Worm (Caenorhabditis elegans): ENCODE measurements around the gene tag-278.

The tag-278 gene

ce11 chrX:3668842-3669241 is 20.2 kb downstream of the tag-278 start, which contains the start of gene snet-1:
snet-1 (minus strand) TSS chrX:3668942.
- TF ChIP-seq zip-5 (tag; optimal IDR thresholded peaks at IDR 0.05): no peak
- TF ChIP-seq ztf-16 (tag; optimal IDR thresholded peaks at IDR 0.05): no peak
- TF ChIP-seq ceh-48 (tag; optimal IDR thresholded peaks at IDR 0.05): no peak
- TF ChIP-seq ceh-6 (GFP tag; optimal IDR thresholded peaks at IDR 0.05): no peak
- no peak for TF ChIP-seq C08G9.2 (tag; optimal IDR thresholded peaks at IDR 0.05)
- TF ChIP-seq pat-9 (tag; optimal IDR thresholded peaks at IDR 0.05): no peak
- TF ChIP-seq fax-1 (tag; optimal IDR thresholded peaks at IDR 0.05): no peak
- no peak for TF ChIP-seq pha-2 (tag; optimal IDR thresholded peaks at IDR 0.05)
- no peak for TF ChIP-seq nhr-11 (tag; optimal IDR thresholded peaks at IDR 0.05)
- TF ChIP-seq ceh-30 (tag; optimal IDR thresholded peaks at IDR 0.05): no peak
- no peak for TF ChIP-seq fkh-6 (tag; optimal IDR thresholded peaks at IDR 0.05)
- no peak for TF ChIP-seq lim-6 (tag; optimal IDR thresholded peaks at IDR 0.05)
- TF ChIP-seq syd-9 (tag; optimal IDR thresholded peaks at IDR 0.05): no peak
- TF ChIP-seq unc-3 (GFP tag; conservative IDR thresholded peaks at IDR 0.05): no peak
- TF ChIP-seq unc-3 (tag; optimal IDR thresholded peaks at IDR 0.05): no peak
- TF ChIP-seq ama-1 (optimal IDR thresholded peaks at IDR 0.05): no peak
- TF ChIP-seq fkh-10 (GFP tag; optimal IDR thresholded peaks at IDR 0.05): no peak
- no peak for TF ChIP-seq tbx-2 (tag; optimal IDR thresholded peaks at IDR 0.05)
- no peak for TF ChIP-seq hlh-8 (tag; optimal IDR thresholded peaks at IDR 0.05)

ce11 chrX:3659192-3659591 is 29.8 kb downstream of the tag-278 start, which contains the start of gene R11G1.1:
R11G1.1 (plus strand) TSS chrX:3659492.
- TF ChIP-seq ceh-24 (tag; optimal IDR thresholded peaks at IDR 0.05) (no peak), ceh-9 (tag; optimal IDR thresholded peaks at IDR 0.05) (no peak), pag-3 (tag; optimal IDR thresholded peaks at IDR 0.05; ENCODE audit: borderline replicate concordance) (no peak), pha-2 (tag; optimal IDR thresholded peaks at IDR 0.05) (no peak)

- no peak for TF ChIP-seq fkh-6 (tag; optimal IDR thresholded peaks at IDR 0.05)
- TF ChIP-seq ceh-18 (tag; optimal IDR thresholded peaks at IDR 0.05): no peak
- TF ChIP-seq hlh-13 (GFP tag; optimal IDR thresholded peaks at IDR 0.05): no peak
- no peak for TF ChIP-seq hlh-15 (tag; optimal IDR thresholded peaks at IDR 0.05)
- no peak for TF ChIP-seq ceh-14 (tag; optimal IDR thresholded peaks at IDR 0.05)
- no peak for TF ChIP-seq pqm-1 (tag; optimal IDR thresholded peaks at IDR 0.05)
- TF ChIP-seq sox-4 (tag; optimal IDR thresholded peaks at IDR 0.05): no peak
- no peak for TF ChIP-seq lin-11 (tag; optimal IDR thresholded peaks at IDR 0.05)
- no peak for TF ChIP-seq che-1 (tag; optimal IDR thresholded peaks at IDR 0.05)
- TF ChIP-seq npax-4 (tag; optimal IDR thresholded peaks at IDR 0.05): no peak
- no peak for TF ChIP-seq madf-2 (tag; optimal IDR thresholded peaks at IDR 0.05)
- TF ChIP-seq nhr-232 (tag; optimal IDR thresholded peaks at IDR 0.05): no peak
- TF ChIP-seq fax-1 (tag; optimal IDR thresholded peaks at IDR 0.05): no peak
- TF ChIP-seq C08G9.2 (tag; optimal IDR thresholded peaks at IDR 0.05): no peak
- TF ChIP-seq syd-9 (tag; optimal IDR thresholded peaks at IDR 0.05): no peak
- no peak for TF ChIP-seq ceh-2 (tag; optimal IDR thresholded peaks at IDR 0.05)
- TF ChIP-seq ceh-22 (tag; optimal IDR thresholded peaks at IDR 0.05): no peak
- TF ChIP-seq unc-86 (tag; optimal IDR thresholded peaks at IDR 0.05): no peak
These were observed 33.0 kb downstream of the tag-278 start, which contains the start of gene R11G1.7 for ce11 chrX:3655972-3656371. R11G1.7 (plus strand) TSS chrX:3656272.

ce11 chrX:3654623-3655022 is 34.4 kb downstream of the tag-278 start, which contains the start of gene R11G1.11:
R11G1.11 (plus strand) TSS chrX:3654923.
- no peak for TF ChIP-seq hlh-30 (tag; optimal IDR thresholded peaks at IDR 0.05; ENCODE audit: insufficient read depth)
- no peak for TF ChIP-seq dve-1 (tag; optimal IDR thresholded peaks at IDR 0.05)
- no peak for TF ChIP-seq lim-6 (tag; optimal IDR thresholded peaks at IDR 0.05)
- no peak for TF ChIP-seq Y22D7AL.16 (tag; optimal IDR thresholded peaks at IDR 0.05)
- no peak for TF ChIP-seq che-1 (tag; optimal IDR thresholded peaks at IDR 0.05)
- TF ChIP-seq hlh-6 (tag; optimal IDR thresholded peaks at IDR 0.05): no peak
- no peak for TF ChIP-seq ceh-24 (tag; optimal IDR thresholded peaks at IDR 0.05)
- TF ChIP-seq unc-55 (GFP tag; optimal IDR thresholded peaks at IDR 0.05): no peak
- no peak for TF ChIP-seq ceh-22 (tag; optimal IDR thresholded peaks at IDR 0.05)
- no peak for TF ChIP-seq fkh-10 (GFP tag; optimal IDR thresholded peaks at IDR 0.05)
- TF ChIP-seq tbx-7 (tag; optimal IDR thresholded peaks at IDR 0.05): no peak
- no peak for TF ChIP-seq rnt-1 (tag; optimal IDR thresholded peaks at IDR 0.05)
- no peak for TF ChIP-seq K09A11.1 (tag; optimal IDR thresholded peaks at IDR 0.05; ENCODE audit: insufficient read depth)
- no peak for TF ChIP-seq pat-9 (tag; optimal IDR thresholded peaks at IDR 0.05)
- TF ChIP-seq unc-3 (GFP tag; conservative IDR thresholded peaks at IDR 0.05): no peak
- no peak for TF ChIP-seq unc-3 (tag; optimal IDR thresholded peaks at IDR 0.05)
- no peak for TF ChIP-seq ets-4 (tag; optimal IDR thresholded peaks at IDR 0.05)
- TF ChIP-seq nhr-11 (tag; optimal IDR thresholded peaks at IDR 0.05): no peak
- no peak for TF ChIP-seq elt-4 (tag; optimal IDR thresholded peaks at IDR 0.05)

Measured in whole organism, late embryonic.